Fruit fly (Drosophila melanogaster) whole organism, embryonic: ENCODE measurements around the gene PhKgamma.
A peak's percentile ranks its signal among the peaks of the same experiment; 100 is the strongest.

Experiments
- B-H1 ChIP-seq: fragments of 200-800 bp; sonication (Bioruptor generic); IDR thresholded peaks from 3 replicates; pipeline ENCODE4 v1.3.6; 2022; ENCODE audit warnings: missing biosample characterization, missing genetic modification characterization
- CG12299 ChIP-seq: fragments of 200-800 bp; sonication (Bioruptor generic); optimal IDR thresholded peaks from 2 replicates; lab custom pipeline; 2018; ENCODE audit warnings: missing biosample characterization, mild to moderate bottlenecking, missing genetic modification characterization
- CG15269 ChIP-seq: fragments of 200-800 bp; sonication (Bioruptor generic); optimal IDR thresholded peaks from 2 replicates; lab custom pipeline; 2018; ENCODE audit warnings: missing biosample characterization, mild to moderate bottlenecking, missing genetic modification characterization, moderate library complexity
- CG16815 ChIP-seq: fragments of 200-800 bp; sonication (Bioruptor generic); optimal IDR thresholded peaks from 3 replicates; lab custom pipeline; 2017; ENCODE audit warnings: missing biosample characterization, mild to moderate bottlenecking, missing genetic modification characterization
- CG17361 ChIP-seq: fragments of 200-800 bp; sonication (Bioruptor generic); IDR thresholded peaks from 3 replicates; pipeline ENCODE4 v1.3.6; 2022; ENCODE audit warnings: missing biosample characterization, missing genetic modification characterization
- CG17385 ChIP-seq: fragments of 200-800 bp; sonication (Bioruptor generic); optimal IDR thresholded peaks from 3 replicates; lab custom pipeline; 2018; ENCODE audit warnings: missing biosample characterization, mild to moderate bottlenecking, missing genetic modification characterization
- CG17612 ChIP-seq: fragments of 200-800 bp; sonication (Bioruptor generic); IDR thresholded peaks from 2 replicates; pipeline ENCODE4 v1.3.6; 2022; ENCODE audit warnings: missing biosample characterization, missing genetic modification characterization
- CG17802 ChIP-seq: fragments of 200-800 bp; sonication (Bioruptor generic); optimal IDR thresholded peaks from 2 replicates; lab custom pipeline; 2018; ENCODE audit warnings: missing biosample characterization, mild to moderate bottlenecking, missing genetic modification characterization, moderate library complexity
- CG2116 ChIP-seq: fragments of 200-800 bp; sonication (Bioruptor generic); optimal IDR thresholded peaks from 3 replicates; lab custom pipeline; 2018; ENCODE audit warnings: missing biosample characterization, mild to moderate bottlenecking, missing genetic modification characterization
- CG2120 ChIP-seq: fragments of 200-800 bp; sonication (Bioruptor generic); optimal IDR thresholded peaks from 3 replicates; lab custom pipeline; 2016; ENCODE audit warnings: missing biosample characterization, missing genetic modification characterization
- CG32532 ChIP-seq: fragments of 200-800 bp; sonication (Bioruptor generic); IDR thresholded peaks from 2 replicates; pipeline ENCODE4 v1.3.6; 2022; ENCODE audit warnings: missing biosample characterization, missing genetic modification characterization
- CG42726 ChIP-seq: fragments of 200-800 bp; sonication (Bioruptor generic); IDR thresholded peaks from 2 replicates; pipeline ENCODE4 v1.3.6; 2022; ENCODE audit warnings: missing biosample characterization, missing genetic modification characterization; ENCODE audit not compliant: partially characterized antibody
- CG4730 ChIP-seq: fragments of 200-800 bp; sonication (Bioruptor generic); IDR thresholded peaks from 2 replicates; pipeline ENCODE4 v1.3.6; 2022; ENCODE audit warnings: missing biosample characterization, missing genetic modification characterization
- CG6254 ChIP-seq: fragments of 200-800 bp; sonication (Bioruptor generic); optimal IDR thresholded peaks from 3 replicates; lab custom pipeline; 2017; ENCODE audit warnings: mild to moderate bottlenecking, missing biosample characterization, missing genetic modification reagents, missing genetic modification characterization
- CG6791 ChIP-seq: fragments of 200-800 bp; sonication (Bioruptor generic); IDR thresholded peaks from 3 replicates; pipeline ENCODE4 v1.3.6; 2022; ENCODE audit warnings: missing biosample characterization, missing genetic modification characterization; ENCODE audit not compliant: partially characterized antibody
- CG6813 ChIP-seq: fragments of 200-800 bp; sonication (Bioruptor generic); optimal IDR thresholded peaks from 2 replicates; lab custom pipeline; 2017; ENCODE audit warnings: missing biosample characterization, missing genetic modification characterization, mild to moderate bottlenecking, moderate library complexity, missing genetic modification reagents
- CG7271 ChIP-seq: fragments of 200-800 bp; sonication (Bioruptor generic); optimal IDR thresholded peaks from 2 replicates; lab custom pipeline; 2018; ENCODE audit warnings: missing biosample characterization, mild to moderate bottlenecking, missing genetic modification characterization, moderate library complexity
- CG7745 ChIP-seq: fragments of 200-800 bp; sonication (Bioruptor generic); optimal IDR thresholded peaks from 2 replicates; lab custom pipeline; 2018; ENCODE audit warnings: missing biosample characterization, mild to moderate bottlenecking, missing genetic modification characterization, moderate library complexity
- CG8924 ChIP-seq: fragments of 200-800 bp; optimal IDR thresholded peaks from 3 replicates; lab custom pipeline; 2019; ENCODE audit warnings: missing biosample characterization, mild to moderate bottlenecking, missing genetic modification characterization, moderate library complexity
- CG9437 ChIP-seq: fragments of 200-800 bp; sonication (Bioruptor generic); optimal IDR thresholded peaks from 2 replicates; lab custom pipeline; 2018; ENCODE audit warnings: missing biosample characterization, mild to moderate bottlenecking, missing genetic modification characterization
- CoRest ChIP-seq: fragments of 200-800 bp; sonication (Bioruptor generic); optimal IDR thresholded peaks from 3 replicates; lab custom pipeline; 2018; ENCODE audit warnings: missing biosample characterization, mild to moderate bottlenecking, missing genetic modification characterization, moderate library complexity
- D ChIP-seq, 2 experiments: fragments of 200-800 bp in 1 of 2; fragments of >200 bp in 1 of 2; sonication (Bioruptor generic) in 1 of 2; optimal IDR thresholded peaks; 2 replicates in 1 of 2; 3 replicates in 1 of 2; lab custom pipeline; 2017; ENCODE audit warnings: mild to moderate bottlenecking in 1 of 2, missing biosample characterization in 1 of 2, missing genetic modification characterization in 1 of 2, missing genetic modification reagents in 1 of 2
- D19B ChIP-seq: fragments of 200-800 bp; sonication (Bioruptor generic); optimal IDR thresholded peaks from 2 replicates; lab custom pipeline; 2017; ENCODE audit warnings: missing biosample characterization, mild to moderate bottlenecking, missing genetic modification characterization
- GATAe ChIP-seq: fragments of 200-800 bp; sonication (Bioruptor generic); conservative IDR thresholded peaks from 2 replicates; pipeline ENCODE4 v1.3.6; 2022; ENCODE audit warnings: missing biosample characterization, missing genetic modification characterization
- HLHmδ ChIP-seq: fragments of 200-800 bp; sonication (Bioruptor generic); optimal IDR thresholded peaks from 2 replicates; lab custom pipeline; 2018; ENCODE audit warnings: missing biosample characterization, mild to moderate bottlenecking, missing genetic modification characterization, moderate library complexity
- Hey ChIP-seq: fragments of 200-800 bp; sonication (Bioruptor generic); optimal IDR thresholded peaks from 3 replicates; lab custom pipeline; 2018; ENCODE audit warnings: missing biosample characterization, mild to moderate bottlenecking, missing genetic modification characterization
- Hr3 ChIP-seq: fragments of 200-800 bp; sonication (Bioruptor generic); optimal IDR thresholded peaks from 3 replicates; lab custom pipeline; 2016; ENCODE audit warnings: missing biosample characterization, missing genetic modification characterization
- Myb ChIP-seq: fragments of 200-800 bp; sonication (Bioruptor generic); optimal IDR thresholded peaks from 2 replicates; lab custom pipeline; 2016; ENCODE audit warnings: missing biosample characterization, missing genetic modification characterization
- NC2β ChIP-seq: fragments of 200-800 bp; sonication (Bioruptor generic); optimal IDR thresholded peaks from 2 replicates; lab custom pipeline; 2016; ENCODE audit warnings: missing biosample characterization, missing genetic modification characterization
- Scr ChIP-seq: fragments of 200-800 bp; sonication (Bioruptor generic); IDR thresholded peaks from 2 replicates; pipeline ENCODE4 v1.3.6; 2022; ENCODE audit warnings: missing biosample characterization, missing genetic modification characterization; ENCODE audit not compliant: partially characterized antibody
- Side ChIP-seq: fragments of 200-800 bp; sonication (Bioruptor generic); optimal IDR thresholded peaks from 2 replicates; lab custom pipeline; 2016; ENCODE audit warnings: missing biosample characterization, missing genetic modification characterization
- Spps ChIP-seq: fragments of 200-800 bp; sonication (Bioruptor generic); optimal IDR thresholded peaks from 2 replicates; lab custom pipeline; 2018; ENCODE audit warnings: missing biosample characterization, mild to moderate bottlenecking, missing genetic modification characterization
- Trl ChIP-seq, 3 experiments: fragments of >200 bp in 2 of 3; fragments of 200-800 bp in 1 of 3; sonication (Bioruptor generic) in 1 of 3; optimal IDR thresholded peaks; 2 replicates in 1 of 3; 3 replicates in 2 of 3; lab custom pipeline; 2016 to 2017; ENCODE audit warnings: missing biosample characterization in 1 of 3, missing genetic modification characterization in 1 of 3
- Usf ChIP-seq: fragments of 200-800 bp; sonication (Bioruptor generic); optimal IDR thresholded peaks from 2 replicates; lab custom pipeline; 2017; ENCODE audit warnings: missing genotype, missing biosample characterization, missing genetic modification characterization
- bowl ChIP-seq: fragments of 200-800 bp; sonication (Bioruptor generic); IDR thresholded peaks from 2 replicates; pipeline ENCODE4 v1.3.6; 2022; ENCODE audit warnings: missing biosample characterization, missing genetic modification characterization
- chn ChIP-seq: fragments of 200-800 bp; sonication (Bioruptor generic); optimal IDR thresholded peaks from 2 replicates; lab custom pipeline; 2016; ENCODE audit warnings: missing biosample characterization, missing genetic modification characterization
- gcm2 ChIP-seq: fragments of 200-800 bp; sonication (Bioruptor generic); optimal IDR thresholded peaks from 2 replicates; lab custom pipeline; 2016; ENCODE audit warnings: missing biosample characterization, missing genetic modification characterization
- gro ChIP-seq: fragments of 200-800 bp; sonication (Bioruptor generic); optimal IDR thresholded peaks from 2 replicates; lab custom pipeline; 2016; ENCODE audit warnings: missing biosample characterization, missing genetic modification characterization
- knrl ChIP-seq: fragments of 200-800 bp; sonication (Bioruptor generic); IDR thresholded peaks from 3 replicates; pipeline ENCODE4 v1.3.6; 2022; ENCODE audit warnings: missing biosample characterization, missing genetic modification characterization; ENCODE audit not compliant: partially characterized antibody
- lbe ChIP-seq: fragments of 200-800 bp; sonication (Bioruptor generic); optimal IDR thresholded peaks from 2 replicates; lab custom pipeline; 2016; ENCODE audit warnings: missing biosample characterization, mild to moderate bottlenecking, missing genetic modification characterization
- lov ChIP-seq, 2 experiments: fragments of 200-800 bp in 1 of 2; fragments of >200 bp in 1 of 2; sonication (Bioruptor generic) in 1 of 2; IDR thresholded peaks in 1 of 2; optimal IDR thresholded peaks in 1 of 2; 2 replicates in 1 of 2; 3 replicates in 1 of 2; pipeline versions ENCODE4 v1.3.6 to Lab custom; 2017 to 2022; ENCODE audit warnings: missing biosample characterization in 1 of 2, missing genetic modification characterization in 1 of 2
- mam ChIP-seq: fragments of 200-800 bp; sonication (Bioruptor generic); optimal IDR thresholded peaks from 3 replicates; lab custom pipeline; 2016; ENCODE audit warnings: missing biosample characterization, missing genetic modification characterization
- mld ChIP-seq: fragments of 200-800 bp; sonication (Bioruptor generic); IDR thresholded peaks from 3 replicates; pipeline ENCODE4 v1.3.6; 2022; ENCODE audit warnings: missing biosample characterization, missing genetic modification characterization; ENCODE audit not compliant: partially characterized antibody
- nerfin-2 ChIP-seq: fragments of 200-800 bp; sonication (Bioruptor generic); IDR thresholded peaks from 2 replicates; pipeline ENCODE4 v1.3.6; 2022; ENCODE audit warnings: missing biosample characterization, missing genetic modification characterization; ENCODE audit not compliant: partially characterized antibody
- nmo ChIP-seq: fragments of 200-800 bp; sonication (Bioruptor generic); optimal IDR thresholded peaks from 2 replicates; lab custom pipeline; 2018; ENCODE audit warnings: missing biosample characterization, mild to moderate bottlenecking, missing genetic modification characterization, moderate library complexity
- nom ChIP-seq: fragments of 200-800 bp; sonication (Bioruptor generic); optimal IDR thresholded peaks from 2 replicates; lab custom pipeline; 2017; ENCODE audit warnings: missing biosample characterization, missing genetic modification characterization, mild to moderate bottlenecking, moderate library complexity, missing genetic modification reagents
- pfk ChIP-seq: fragments of 200-800 bp; sonication (Bioruptor generic); optimal IDR thresholded peaks from 2 replicates; lab custom pipeline; 2018; ENCODE audit warnings: missing biosample characterization, mild to moderate bottlenecking, missing genetic modification characterization, moderate library complexity
- vvl ChIP-seq: fragments of 200-800 bp; sonication (Bioruptor generic); IDR thresholded peaks from 2 replicates; pipeline ENCODE4 v1.3.6; 2022; ENCODE audit warnings: missing biosample characterization, missing genetic modification characterization
- wek ChIP-seq: fragments of 200-800 bp; sonication (Bioruptor generic); optimal IDR thresholded peaks from 3 replicates; lab custom pipeline; 2018; ENCODE audit warnings: missing biosample characterization, mild to moderate bottlenecking, missing genetic modification characterization, moderate library complexity

The PhKgamma gene

DNA sequence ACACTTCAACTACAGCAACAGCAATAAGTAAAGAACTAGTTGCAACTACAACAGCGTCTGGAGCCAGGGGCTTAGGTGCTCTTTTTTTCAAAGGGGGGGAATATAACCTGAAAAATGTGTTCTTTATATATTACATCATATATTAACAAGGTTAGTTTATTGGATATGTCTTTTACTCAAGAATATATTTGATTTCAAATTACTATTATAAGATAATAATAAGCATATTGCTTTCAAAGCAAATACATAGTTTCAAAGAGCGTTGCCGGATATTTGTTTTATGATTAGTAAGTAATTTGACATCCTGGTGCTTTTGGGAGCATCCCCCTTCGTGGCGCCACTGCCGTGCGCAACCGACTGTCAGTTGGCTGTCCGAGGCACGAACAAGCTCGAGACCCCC is 35.9 kb upstream of the PhKgamma start (continued):
- TF ChIP-seq D (optimal IDR thresholded peaks at IDR 0.05; lab: Kevin White, UChicago) (no peak), D (GFP tag; optimal IDR thresholded peaks at IDR 0.05; lab: Kevin White, UChicago) (peak; percentile 7), Myb (GFP tag; lab: Kevin White, UChicago) (no peak), knrl (GFP tag; lab: Robert Waterston, UW) (no peak), lov (optimal IDR thresholded peaks at IDR 0.05; lab: Kevin White, UChicago) (no peak), lov (GFP tag; IDR thresholded peaks at IDR 0.05; lab: Robert Waterston, UW) (no peak), CG9437 (GFP tag; lab: Kevin White, UChicago) (no peak), D19B (GFP tag; lab: Kevin White, UChicago) (no peak), Hr3 (peak; percentile 44), CG15269 (peak; percentile 45), CG7271 (tag; lab: Kevin White, UChicago) (no peak), NC2β (GFP tag; lab: Kevin White, UChicago) (no peak), CG7745 (tag; lab: Kevin White, UChicago) (no peak), CG6254 (GFP tag; lab: Kevin White, UChicago) (peak; percentile 10), CG2120 (GFP tag; lab: Kevin White, UChicago) (no peak), nom (GFP tag; lab: Kevin White, UChicago) (peak; percentile 86), CG4730 (GFP tag; lab: Robert Waterston, UW) (no peak), CG2116 (GFP tag; lab: Kevin White, UChicago) (no peak), mam (GFP tag; lab: Kevin White, UChicago) (no peak), Scr (GFP tag; lab: Robert Waterston, UW) (no peak), CG32532 (GFP tag; lab: Robert Waterston, UW) (no peak), Hey (no peak), vvl (GFP tag; lab: Robert Waterston, UW) (peak; percentile 23; the same call in 1 of the 2 replicates), gcm2 (GFP tag; lab: Kevin White, UChicago) (no peak), B-H1 (GFP tag; lab: Robert Waterston, UW) (peak; percentile 36; the same call in 1 of the 3 replicates), mld (GFP tag; lab: Robert Waterston, UW) (no peak), CG16815 (GFP tag; lab: Kevin White, UChicago) (no peak), chn (no peak), CG17612 (GFP tag; lab: Robert Waterston, UW) (no peak), CG17385 (GFP tag; lab: Kevin White, UChicago) (peak; percentile 39), CG42726 (GFP tag; lab: Robert Waterston, UW) (no peak), Spps (tag; lab: Kevin White, UChicago) (peak; percentile 33), lbe (no peak), nerfin-2 (GFP tag; lab: Robert Waterston, UW) (no peak), CG17802 (tag; lab: Kevin White, UChicago) (no peak), HLHmδ (GFP tag; lab: Kevin White, UChicago) (no peak), Usf (GFP tag; lab: Kevin White, UChicago) (no peak), wek (no peak), CG12299 (no peak), Trl (optimal IDR thresholded peaks at IDR 0.05; lab: Kevin White, UChicago) (no peak), Trl (GFP tag; optimal IDR thresholded peaks at IDR 0.05; lab: Kevin White, UChicago) (no peak), CG6813 (GFP tag; lab: Kevin White, UChicago) (no peak), CoRest (tag; lab: Kevin White, UChicago) (peak; percentile 73), bowl (GFP tag; lab: Robert Waterston, UW) (no peak), GATAe (no peak), pfk (GFP tag; lab: Kevin White, UChicago) (no peak), CG8924 (tag; lab: Kevin White, UChicago) (peak; percentile 52), gro (GFP tag; lab: Kevin White, UChicago) (no peak), Side (GFP tag; lab: Kevin White, UChicago) (no peak), nmo (GFP tag; lab: Kevin White, UChicago) (peak; percentile 58), CG17361 (GFP tag; lab: Robert Waterston, UW) (peak; percentile 52; the same call in 2 of the 3 replicates), CG6791 (no peak)
